Worm (Caenorhabditis elegans) whole organism, dauer: ENCODE results near the gene bus-17.

ENCODE experiments used
- unc-62 ChIP-seq: sonication (generic microtip); optimal IDR thresholded peaks from 2 replicates; lab custom pipeline; 2017; ENCODE audit warnings: missing biosample characterization, missing genetic modification reagents, missing genetic modification characterization

Gene bus-17

DNA sequence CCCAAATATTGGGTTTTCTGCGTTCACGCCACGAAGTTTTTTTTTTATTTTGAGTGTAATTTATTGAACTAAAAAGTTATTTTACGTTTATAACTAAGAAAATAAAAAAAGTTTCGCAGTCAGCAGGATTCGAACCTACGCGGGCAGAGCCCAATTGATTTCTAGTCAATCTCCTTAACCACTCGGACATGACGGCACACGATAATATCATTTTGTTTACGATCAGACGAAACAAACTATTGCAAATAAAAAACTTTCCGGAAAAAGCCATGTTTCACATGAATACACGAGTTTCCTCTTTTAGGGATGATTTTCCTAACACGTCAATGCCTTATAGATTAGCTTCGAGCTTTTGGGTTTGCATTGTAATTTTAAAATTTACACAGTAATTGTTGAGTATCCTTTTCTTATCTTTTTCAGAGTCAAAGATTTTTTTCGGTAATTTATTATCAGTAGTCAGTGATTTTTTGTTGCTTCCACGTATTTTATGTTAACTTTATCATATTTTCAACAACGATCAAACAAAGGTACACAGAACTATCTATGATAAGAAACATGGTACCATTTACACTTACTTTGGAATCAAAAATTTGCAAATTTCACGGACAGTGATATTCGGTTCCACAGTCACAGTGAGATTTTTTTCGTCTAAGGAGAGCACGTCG is 3.9 kb upstream of the bus-17 start:
- TF ChIP-seq unc-62: no peak

DNA sequence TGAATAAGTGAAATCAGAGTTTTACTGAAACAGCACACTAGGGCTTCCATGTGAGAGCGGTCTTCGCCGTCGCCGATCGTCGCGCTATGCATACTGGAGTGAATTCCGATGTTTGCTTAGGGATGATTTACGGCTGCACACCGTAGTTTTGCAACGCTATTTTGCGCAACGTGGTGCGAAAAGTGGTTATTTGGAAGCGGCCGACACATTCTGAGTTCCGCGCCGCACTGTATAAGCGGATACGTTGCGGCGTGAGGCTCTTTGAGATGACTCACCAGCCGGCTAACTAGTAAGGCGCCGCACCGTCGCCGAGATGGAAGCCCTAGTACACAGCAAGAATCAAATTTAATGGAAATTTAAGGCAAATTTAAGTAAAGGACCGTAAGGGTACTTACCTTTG is 2.4 kb upstream of the bus-17 start:
- TF ChIP-seq unc-62: no peak

DNA sequence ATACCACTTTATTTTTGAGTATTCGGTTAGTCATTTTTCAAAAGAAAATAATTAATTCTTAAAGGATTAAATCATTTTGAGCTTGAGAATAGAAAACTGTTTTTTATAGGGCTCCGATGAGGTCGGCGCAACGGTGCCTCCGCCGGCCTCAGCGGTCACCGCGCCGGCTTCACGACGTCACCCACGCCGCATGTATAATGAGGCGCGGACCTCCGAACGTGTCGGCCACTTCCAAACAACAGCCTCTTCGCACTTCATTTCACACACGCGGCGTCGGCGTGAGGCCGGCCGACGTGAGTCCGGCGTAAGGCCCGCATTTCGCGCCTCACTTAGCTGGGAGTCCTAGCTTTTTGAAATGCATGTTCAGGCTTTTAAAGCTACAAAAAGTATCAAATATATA is 707 bp upstream of the bus-17 start:
- TF ChIP-seq unc-62: no peak

DNA sequence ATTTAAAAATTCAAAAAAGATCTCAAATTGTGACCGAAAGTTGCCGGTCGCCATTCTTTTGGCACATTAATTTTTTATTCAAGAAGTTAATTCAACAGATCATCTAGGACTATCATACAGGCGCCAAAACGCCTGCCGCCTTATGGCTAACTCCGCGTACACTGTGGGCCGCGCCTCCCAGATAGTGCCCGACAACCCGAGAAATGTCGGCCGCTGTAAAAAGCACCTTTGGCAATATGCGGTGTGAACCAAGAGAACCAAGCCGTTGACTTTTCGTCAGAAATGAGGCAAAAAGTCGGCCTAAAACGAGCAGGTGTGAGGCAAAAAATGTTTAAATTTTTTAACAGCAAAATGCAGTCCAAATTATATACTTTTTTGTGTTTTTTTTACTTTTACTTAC is 6.9 kb downstream of the bus-17 start:
- TF ChIP-seq unc-62: no peak

DNA sequence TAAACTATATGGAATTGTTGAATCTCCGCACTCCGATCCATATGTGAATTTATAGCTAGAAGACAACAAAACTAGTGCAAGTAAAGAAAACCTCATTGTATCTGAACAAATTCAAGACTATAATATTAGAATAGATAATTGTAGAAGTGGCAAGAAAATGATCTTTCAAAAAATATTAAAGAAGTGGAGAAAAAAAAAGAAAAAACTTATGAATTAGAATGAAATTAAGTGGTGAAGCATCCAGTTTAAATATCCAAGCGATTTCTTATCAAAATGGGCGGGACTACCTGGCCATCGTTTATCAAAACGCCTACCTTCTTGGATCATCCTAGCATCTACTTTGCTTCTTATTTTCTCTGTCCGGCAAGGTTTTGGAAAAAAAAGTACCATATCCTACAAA is 9.0 kb downstream of the bus-17 start, which contains the start of gene wrt-4:
Gene wrt-4, minus strand, starts transcription at position 101 of the 400 bp plus-strand sequence.
- no peak for TF ChIP-seq unc-62

DNA sequence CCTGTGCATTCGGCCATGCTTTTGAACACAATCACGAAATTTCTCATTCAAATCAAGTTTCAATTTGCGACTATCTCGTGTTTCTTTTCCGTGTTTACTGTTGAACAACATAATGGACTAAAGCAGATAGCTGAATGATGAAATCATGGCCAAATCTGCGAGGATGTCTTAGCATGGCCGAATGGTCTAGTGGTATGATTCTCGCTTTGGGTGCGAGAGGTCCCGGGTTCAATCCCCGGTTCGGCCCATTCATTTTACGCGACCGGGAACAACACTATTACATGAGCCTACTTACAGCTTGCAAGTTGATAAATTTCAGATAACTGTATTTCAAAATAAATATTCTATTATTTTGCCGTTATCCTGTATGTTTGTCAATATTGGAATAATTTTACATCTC is 14.9 kb downstream of the bus-17 start:
- TF ChIP-seq unc-62: no peak

DNA sequence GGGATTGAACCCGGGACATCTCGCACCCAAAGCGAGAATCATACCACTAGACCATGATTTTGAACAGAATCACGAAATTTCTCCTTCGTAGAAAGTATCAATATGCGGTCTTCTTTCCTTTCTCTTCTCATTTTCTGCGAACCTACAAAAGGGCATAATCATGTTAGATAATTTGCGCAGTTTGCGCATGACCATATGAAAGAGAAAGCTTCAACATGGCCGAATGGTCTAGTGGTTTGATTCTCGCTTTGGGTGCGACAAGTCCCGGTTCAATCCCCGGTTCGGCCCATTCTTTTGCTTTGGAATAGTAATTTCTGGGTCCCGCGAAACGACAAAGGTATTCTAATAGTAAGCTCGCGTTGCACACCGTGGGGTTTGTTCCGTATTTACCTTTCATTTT is 18.3 kb downstream of the bus-17 start:
- TF ChIP-seq unc-62: no peak

DNA sequence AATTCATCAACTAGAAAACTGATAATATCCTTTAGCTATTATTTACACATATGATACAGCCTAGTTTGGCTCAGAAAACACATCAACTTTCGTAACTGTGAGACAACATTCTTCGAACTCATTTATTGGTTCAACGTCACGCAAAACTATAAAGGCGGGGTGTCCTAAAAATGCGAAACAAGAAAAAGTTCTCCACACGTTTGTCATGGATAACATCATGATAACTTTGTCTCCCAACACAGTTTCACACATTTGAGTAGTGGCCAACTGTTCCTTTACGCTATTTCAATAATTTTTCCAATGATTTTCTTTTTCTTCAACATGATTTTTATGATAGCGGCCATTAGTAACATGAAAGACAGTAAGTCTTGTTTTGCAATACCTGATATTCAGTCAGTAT is 19.4 kb downstream of the bus-17 start, which contains the start of gene srxa-9:
Gene srxa-9, plus strand, starts transcription at position 301 of the 400 bp plus-strand sequence.
- TF ChIP-seq unc-62: no peak

DNA sequence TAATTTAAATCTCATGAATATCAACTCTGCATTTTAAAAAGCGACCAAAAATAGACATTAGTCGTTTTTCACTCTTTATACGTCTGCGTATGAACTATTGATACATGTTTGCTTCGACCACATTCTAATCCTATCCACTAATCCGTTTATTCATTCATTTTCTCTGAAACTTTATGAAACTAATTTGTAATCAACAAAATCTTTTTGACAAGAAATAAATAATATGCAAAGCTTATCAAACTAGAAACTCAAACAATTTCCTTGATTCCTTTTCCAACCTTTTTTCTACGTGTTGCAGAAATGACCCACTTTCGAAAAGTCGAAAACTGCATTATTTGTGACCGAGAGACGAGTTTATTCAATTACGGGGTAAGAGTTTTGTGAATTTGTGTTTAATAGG is 23.8 kb downstream of the bus-17 start, which contains the start of gene nhr-255:
Gene nhr-255, plus strand, starts transcription at position 301 of the 400 bp plus-strand sequence.
- TF ChIP-seq unc-62: no peak

DNA sequence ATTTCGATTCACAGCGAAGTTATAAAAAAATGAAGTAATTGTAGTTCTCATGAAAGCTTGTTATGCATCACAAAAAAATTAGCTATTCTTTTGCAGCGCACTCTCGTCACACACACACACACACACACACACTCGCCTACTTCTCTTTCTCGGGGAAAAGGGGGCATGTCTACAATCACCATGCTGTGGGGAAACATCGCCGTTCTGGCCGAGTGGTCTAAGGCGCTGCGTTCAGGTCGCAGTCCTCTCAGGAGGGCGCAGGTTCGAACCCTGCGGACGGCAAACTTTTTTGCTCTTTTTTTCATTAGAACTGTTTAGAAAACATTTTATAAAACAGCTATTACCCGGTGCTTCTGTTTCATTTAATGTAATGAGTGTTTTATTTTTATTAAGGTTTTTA is 24.3 kb downstream of the bus-17 start:
- TF ChIP-seq unc-62: no peak

DNA sequence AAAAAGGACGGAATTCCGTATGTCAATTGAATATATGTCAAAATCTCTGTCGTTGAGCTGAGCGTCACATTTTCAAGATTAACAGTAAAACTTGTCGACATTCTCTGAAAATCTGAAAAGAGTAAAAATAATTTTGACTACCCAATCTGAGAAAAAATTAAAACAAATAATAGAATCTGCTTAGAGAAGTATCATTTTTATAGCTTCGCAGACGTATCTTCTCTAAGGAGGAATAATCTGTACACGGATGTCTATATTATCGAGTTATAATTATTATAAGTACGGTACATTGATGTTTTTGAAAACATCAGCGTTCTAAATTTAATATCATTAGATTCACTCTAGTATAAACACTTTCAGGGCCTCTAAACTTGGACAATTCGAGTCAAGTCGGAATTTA is 25.6 kb downstream of the bus-17 start, which contains the start of gene srg-64:
Gene srg-64, minus strand, starts transcription at position 101 of the 400 bp plus-strand sequence.
- no peak for TF ChIP-seq unc-62

DNA sequence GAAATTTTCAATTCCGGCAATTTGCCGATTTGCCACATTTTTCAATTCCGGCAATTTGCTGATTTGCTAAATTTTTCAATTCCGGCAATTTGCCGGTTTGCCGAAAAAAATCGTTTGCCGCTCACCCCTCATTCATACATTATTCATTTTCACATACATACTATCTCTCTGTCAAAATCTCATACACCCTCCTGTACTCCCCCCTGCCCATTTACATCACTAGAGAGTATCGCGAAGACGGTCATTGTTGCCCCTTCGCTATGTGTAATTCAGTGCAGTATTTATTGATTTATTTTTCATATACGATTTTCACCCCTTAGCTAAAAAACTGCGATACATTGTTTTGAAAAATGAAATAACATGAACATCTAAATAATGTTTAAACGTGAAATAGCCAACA is 29.7 kb downstream of the bus-17 start:
- TF ChIP-seq unc-62: no peak

DNA sequence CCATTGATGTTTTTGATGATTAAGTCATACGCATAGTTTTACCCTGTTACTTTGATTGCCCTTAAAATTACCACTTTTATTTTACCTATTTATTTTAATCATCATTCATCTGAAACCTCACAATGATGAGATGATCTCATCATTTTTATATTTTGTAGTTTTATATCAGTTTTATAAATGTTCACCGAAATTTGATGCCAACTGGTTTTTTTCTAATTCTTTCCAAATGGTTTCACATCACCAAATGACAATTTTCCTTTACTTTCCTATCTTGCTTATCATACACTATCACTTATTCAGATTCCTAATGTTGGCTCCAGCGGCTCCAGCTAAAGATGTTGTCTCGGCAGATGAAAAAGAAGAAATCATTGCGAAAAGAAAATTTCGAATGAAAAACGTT is 34.5 kb downstream of the bus-17 start, which contains the start of gene lin-15A:
Gene lin-15A, plus strand, starts transcription at position 301 of the 400 bp plus-strand sequence.
- TF ChIP-seq unc-62: no peak

DNA sequence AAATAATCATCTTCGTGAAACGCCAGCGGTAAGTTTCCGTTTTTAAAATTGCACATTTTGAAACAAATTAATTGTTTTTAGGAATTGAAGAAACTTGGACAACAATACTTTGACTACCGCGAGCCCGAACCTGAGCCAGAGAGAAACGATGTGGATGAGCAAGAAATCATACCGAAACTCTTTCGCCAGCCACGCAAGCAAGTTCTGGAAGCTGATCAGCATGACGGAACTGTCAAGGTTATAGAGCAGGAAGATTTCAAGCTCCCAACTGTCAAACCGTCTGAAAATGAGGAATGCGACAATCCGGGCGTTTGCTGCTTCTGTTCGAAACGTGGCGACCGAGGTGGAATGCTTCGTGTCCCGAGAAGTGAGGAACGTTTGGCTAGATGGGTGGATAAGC is 35.8 kb downstream of the bus-17 start:
- no peak for TF ChIP-seq unc-62

DNA sequence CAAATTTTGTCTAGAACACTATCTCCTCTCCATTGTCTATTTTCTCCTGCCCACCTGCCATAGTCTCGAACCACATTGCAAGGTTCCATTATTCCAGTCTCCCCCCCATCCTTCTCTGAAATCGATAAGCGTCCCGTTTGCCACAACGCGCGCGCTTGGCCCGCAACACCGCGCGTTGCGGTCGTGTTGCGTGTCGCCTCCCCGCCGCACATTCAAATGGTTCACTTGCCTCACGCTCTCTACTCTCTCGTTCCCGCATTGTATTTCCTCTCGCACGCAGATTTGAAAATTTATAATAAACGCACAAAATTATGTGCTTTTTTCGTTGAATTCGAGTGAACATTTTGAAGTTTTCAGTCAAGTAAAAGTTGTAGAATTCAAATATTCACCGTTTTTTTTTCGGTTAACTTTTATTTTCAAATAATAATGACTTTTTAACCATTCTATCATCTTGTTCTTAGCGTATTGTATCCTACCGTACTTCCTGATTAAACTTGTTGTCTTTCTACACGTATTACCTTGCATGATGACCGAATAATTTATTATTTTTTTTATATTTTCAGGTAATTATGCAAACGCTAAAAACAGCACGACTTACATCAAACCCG is 40.5 kb downstream of the bus-17 start, which contains the start of gene lin-15B:
Gene lin-15B, plus strand, starts transcription at position 558 of the 608 bp plus-strand sequence.
- no peak for TF ChIP-seq unc-62

DNA sequence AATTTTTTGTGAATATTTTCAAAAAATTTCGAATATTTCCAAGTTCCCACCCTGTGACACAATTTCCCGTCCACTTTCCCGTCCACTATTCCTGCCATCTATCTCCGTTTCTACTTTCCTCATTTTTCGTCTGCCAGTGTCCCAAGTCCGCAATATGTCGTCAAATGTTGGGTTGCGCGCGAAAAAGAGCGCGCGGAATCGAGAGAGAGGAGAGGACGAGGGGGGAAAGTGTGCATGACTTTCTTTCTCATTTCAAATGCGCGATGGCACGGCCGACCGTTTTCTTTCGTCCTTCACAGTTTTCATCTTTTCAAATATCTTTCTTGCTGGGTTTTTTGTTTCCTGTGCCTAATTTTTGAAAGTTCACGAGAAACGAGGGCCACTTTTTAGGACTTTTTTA is 41.2 kb downstream of the bus-17 start:
- TF ChIP-seq unc-62: no peak

DNA sequence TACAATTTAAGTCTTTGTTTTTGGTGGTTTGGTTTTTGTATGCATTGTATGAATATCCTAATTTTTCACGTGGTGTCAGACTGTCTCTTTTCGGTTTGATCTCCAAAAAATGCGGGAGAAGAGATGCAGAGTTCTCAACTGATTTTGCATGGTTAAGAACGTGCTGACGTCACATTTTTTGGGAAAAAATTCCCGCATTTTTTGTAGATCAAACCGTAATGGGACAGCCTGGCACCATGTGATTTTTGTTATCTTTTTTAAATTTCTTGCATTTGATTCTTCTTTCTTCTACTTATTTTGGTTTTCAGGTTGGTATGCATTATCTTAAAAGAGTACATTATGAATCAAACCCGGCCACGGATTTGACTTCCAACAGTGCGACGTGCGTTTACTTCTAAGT is 44.8 kb downstream of the bus-17 start, which contains the start of gene ZK662.5:
Gene ZK662.5, plus strand, starts transcription at position 301 of the 400 bp plus-strand sequence.
- no peak for TF ChIP-seq unc-62

DNA sequence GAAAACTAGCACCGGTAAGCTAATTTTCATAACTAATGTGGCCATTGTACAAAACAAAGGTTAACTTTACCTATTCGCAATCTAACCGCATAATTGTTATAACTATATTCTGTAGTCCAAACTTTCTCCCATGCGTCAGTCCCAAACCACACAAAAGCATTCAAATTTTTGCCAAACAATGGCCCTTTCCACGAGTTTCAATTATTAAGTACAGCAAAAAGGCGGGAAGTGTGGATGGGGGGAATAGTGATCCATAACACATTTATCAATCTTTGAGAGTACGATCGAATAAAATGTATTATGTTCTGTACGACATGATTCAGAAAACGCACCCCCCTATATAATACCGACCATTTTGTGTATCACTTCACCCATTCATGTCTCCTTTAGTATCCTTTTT is 47.8 kb downstream of the bus-17 start, which contains the start of gene ZK662.6:
Gene ZK662.6, plus strand, starts transcription at position 301 of the 400 bp plus-strand sequence.
- no peak for TF ChIP-seq unc-62
